Worm (Caenorhabditis elegans) whole organism, midembryonic: ENCODE results near the gene F11D11.12.

Source experiments
- T22C8.4 ChIP-seq: fragments of 200-800 bp; sonication (Bioruptor generic); IDR thresholded peaks from 2 replicates; pipeline ENCODE4 v1.3.6; 2022; ENCODE audit warnings: missing genetic modification characterization, missing compliant biosample characterization
- cog-1 ChIP-seq: sonication (generic microtip); optimal IDR thresholded peaks from 2 replicates; lab custom pipeline; 2016; ENCODE audit warnings: missing genetic modification characterization, missing compliant biosample characterization
- flt-1 ChIP-seq: fragments of 200-800 bp; sonication (Bioruptor generic); IDR thresholded peaks from 2 replicates; pipeline ENCODE4 v1.3.6; 2022; ENCODE audit warnings: missing genetic modification characterization, missing compliant biosample characterization
- klf-2 ChIP-seq: fragments of 200-800 bp; sonication (Bioruptor generic); conservative IDR thresholded peaks from 2 replicates; pipeline ENCODE4 v1.3.6; 2022; ENCODE audit warnings: missing genetic modification reagents, missing genetic modification characterization, missing compliant biosample characterization
- med-1 ChIP-seq: sonication (generic microtip); optimal IDR thresholded peaks from 2 replicates; lab custom pipeline; 2017; ENCODE audit warnings: missing genetic modification characterization, mild to moderate bottlenecking, missing compliant biosample characterization, antibody characterized with exemption, missing genetic modification reagents; ENCODE audit not compliant: insufficient read depth
- ref-1 ChIP-seq: fragments of 200-800 bp; sonication (Bioruptor generic); conservative IDR thresholded peaks from 2 replicates; pipeline ENCODE4 v1.3.6; 2022; ENCODE audit warnings: missing genetic modification reagents, missing genetic modification characterization, missing compliant biosample characterization
- tab-1 ChIP-seq: fragments of 200-800 bp; sonication (Bioruptor generic); IDR thresholded peaks from 2 replicates; pipeline ENCODE4 v1.3.6; 2022; ENCODE audit warnings: missing genetic modification characterization, missing compliant biosample characterization
- ztf-23 ChIP-seq: fragments of 200-800 bp; sonication (Bioruptor generic); IDR thresholded peaks from 2 replicates; pipeline ENCODE4 v1.3.6; 2022; ENCODE audit warnings: missing genetic modification reagents, missing genetic modification characterization, missing compliant biosample characterization
- ztf-29 ChIP-seq: fragments of 200-800 bp; sonication (Bioruptor generic); IDR thresholded peaks from 2 replicates; pipeline ENCODE4 v1.3.6; 2022; ENCODE audit warnings: missing genetic modification reagents, missing genetic modification characterization, missing compliant biosample characterization

DNA sequence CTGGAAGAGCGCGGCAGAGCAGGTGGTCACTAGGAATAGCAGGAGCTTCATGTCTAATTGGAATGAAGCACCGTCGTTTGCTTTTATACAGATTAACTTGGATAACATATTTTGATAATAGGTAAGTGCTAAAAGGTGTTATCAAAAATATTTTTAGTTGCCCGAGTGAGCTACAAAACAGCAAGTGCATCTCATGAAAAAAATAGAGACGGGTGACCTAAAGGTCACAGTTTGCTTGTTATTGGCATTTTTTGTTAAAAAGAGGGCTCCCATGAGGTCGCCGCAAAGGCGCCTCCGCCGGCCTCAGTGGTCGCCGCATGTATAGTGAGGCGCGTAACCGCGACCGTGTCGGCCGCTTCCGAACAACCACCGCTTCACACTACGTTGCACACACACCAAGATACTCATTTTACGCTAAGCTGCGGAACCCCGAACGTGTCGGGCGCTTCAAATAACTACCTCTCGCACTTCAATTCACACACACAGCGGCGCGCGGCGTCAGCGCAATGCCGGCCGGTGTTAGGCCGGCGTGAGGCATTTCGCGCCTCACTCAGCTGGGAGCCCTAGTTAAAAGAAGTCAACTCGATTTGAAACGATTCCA, 21.1 kb downstream of the F11D11.12 start, which contains the start of gene asp-19:
- TF ChIP-seq klf-2: no peak
- no peak for TF ChIP-seq flt-1 (GFP tag; lab: Robert Waterston, UW)
- no peak for TF ChIP-seq cog-1 (tag; lab: Kevin White, UChicago)
- no peak for TF ChIP-seq med-1 (GFP tag; lab: Kevin White, UChicago)
- no peak for TF ChIP-seq T22C8.4 (GFP tag; lab: Robert Waterston, UW)
- TF ChIP-seq ref-1 (GFP tag; lab: Robert Waterston, UW): no peak
- no peak for TF ChIP-seq ztf-23 (GFP tag; lab: Robert Waterston, UW)
- no peak for TF ChIP-seq tab-1 (GFP tag; lab: Robert Waterston, UW)
- no peak for TF ChIP-seq ztf-29 (GFP tag; lab: Robert Waterston, UW)
